Worm (Caenorhabditis elegans) whole organism, late embryonic: ENCODE data around the gene nstp-1.

Source experiments
- ama-1 ChIP-seq: fragments of 150-350 bp; optimal IDR thresholded peaks from 2 replicates; lab custom pipeline; 2014
- elt-2 ChIP-seq: sonication (generic microtip); optimal IDR thresholded peaks from 2 replicates; lab custom pipeline; 2016; ENCODE audit warnings: missing genetic modification reagents, missing genetic modification characterization, missing compliant biosample characterization
- nhr-232 ChIP-seq: sonication (generic microtip); optimal IDR thresholded peaks from 2 replicates; lab custom pipeline; 2016; ENCODE audit warnings: missing genetic modification characterization, missing compliant biosample characterization

DNA sequence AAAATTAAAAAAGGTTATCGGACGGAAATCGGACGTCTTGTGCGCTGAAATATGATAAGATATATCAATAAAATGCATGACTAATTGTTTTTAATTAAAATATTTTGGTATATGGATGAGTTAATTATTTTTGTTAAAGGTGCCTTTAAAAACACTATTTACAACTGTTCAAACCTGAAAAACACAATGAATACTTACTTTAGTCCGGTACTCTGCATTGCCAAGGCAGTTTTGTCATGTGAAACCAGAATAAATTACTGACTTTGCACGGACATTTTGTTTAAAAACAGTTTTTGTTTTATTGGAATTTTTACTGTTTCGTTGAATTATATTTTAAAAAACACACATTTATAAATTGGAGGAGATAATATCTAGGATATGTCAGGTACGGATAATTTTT lies 16.7 kb upstream of the nstp-1 start, which contains the start of gene suex-2:
- no peak for TF ChIP-seq nhr-232
- TF ChIP-seq elt-2 (tag; lab: Kevin White, UChicago) = no peak
- TF ChIP-seq ama-1 (lab: Kevin White, UChicago) = no peak
